Worm (Caenorhabditis elegans) whole organism, mixed stage, embryonic: ENCODE data around the gene C49G7.12.
A peak's percentile ranks its signal among the peaks of the same experiment; 100 is the strongest.

Experiments
- M03D4.4 ChIP-seq: sonication (generic microtip); optimal IDR thresholded peaks from 2 replicates; lab custom pipeline; 2017; ENCODE audit warnings: mild to moderate bottlenecking, missing genetic modification characterization, missing compliant biosample characterization
- bed-3 ChIP-seq: fragments of 200-800 bp; sonication (Bioruptor generic); optimal IDR thresholded peaks from 3 replicates; lab custom pipeline; 2018; ENCODE audit warnings: mild to moderate bottlenecking, missing genetic modification characterization, moderate library complexity, missing compliant biosample characterization
- blmp-1 ChIP-seq: fragments of 150-350 bp; optimal IDR thresholded peaks from 2 replicates; lab custom pipeline; 2014; ENCODE audit warnings: missing biosample characterization, missing genetic modification characterization
- ceh-39 ChIP-seq: fragments of 150-350 bp; optimal IDR thresholded peaks from 2 replicates; lab custom pipeline; 2014; ENCODE audit warnings: missing biosample characterization, missing genetic modification characterization
- ceh-83 ChIP-seq: fragments of 200-800 bp; sonication (Bioruptor generic); optimal IDR thresholded peaks from 2 replicates; lab custom pipeline; 2018; ENCODE audit warnings: mild to moderate bottlenecking, missing genetic modification characterization, missing compliant biosample characterization
- ces-1 ChIP-seq: fragments of 150-350 bp; optimal IDR thresholded peaks from 2 replicates; lab custom pipeline; 2014; ENCODE audit warnings: missing biosample characterization, missing genetic modification reagents, missing genetic modification characterization
- drap-1 ChIP-seq: fragments of 200-800 bp; sonication (Bioruptor generic); optimal IDR thresholded peaks from 3 replicates; lab custom pipeline; 2018; ENCODE audit warnings: mild to moderate bottlenecking, missing genetic modification characterization, missing compliant biosample characterization
- elt-1 ChIP-seq: sonication (generic microtip); optimal IDR thresholded peaks from 2 replicates; lab custom pipeline; 2017; ENCODE audit warnings: missing genetic modification characterization, mild to moderate bottlenecking, missing compliant biosample characterization, antibody characterized with exemption, moderate library complexity, borderline replicate concordance; ENCODE audit not compliant: insufficient read depth
- elt-3 ChIP-seq: fragments of 150-350 bp; optimal IDR thresholded peaks from 2 replicates; lab custom pipeline; 2014; ENCODE audit warnings: missing biosample characterization, missing genetic modification characterization
- flh-1 ChIP-seq: fragments of 200-800 bp; sonication (Bioruptor generic); optimal IDR thresholded peaks from 2 replicates; lab custom pipeline; 2018; ENCODE audit warnings: mild to moderate bottlenecking, missing genetic modification characterization, moderate library complexity, missing compliant biosample characterization
- ham-2 ChIP-seq: fragments of 200-800 bp; sonication (Bioruptor generic); optimal IDR thresholded peaks from 2 replicates; lab custom pipeline; 2018; ENCODE audit warnings: mild to moderate bottlenecking, missing genetic modification characterization, missing compliant biosample characterization
- hlh-1 ChIP-seq: fragments of 150-350 bp; optimal IDR thresholded peaks from 2 replicates; lab custom pipeline; 2014; ENCODE audit warnings: missing biosample characterization, missing genetic modification reagents, missing genetic modification characterization
- lin-13 ChIP-seq: fragments of 150-350 bp; optimal IDR thresholded peaks from 2 replicates; lab custom pipeline; 2014; ENCODE audit warnings: missing biosample characterization, missing genetic modification characterization
- lin-32 ChIP-seq: fragments of 200-800 bp; sonication (Bioruptor generic); optimal IDR thresholded peaks from 2 replicates; lab custom pipeline; 2018; ENCODE audit warnings: mild to moderate bottlenecking, missing genetic modification characterization, missing compliant biosample characterization
- lsy-2 ChIP-seq: fragments of 150-350 bp; optimal IDR thresholded peaks from 2 replicates; lab custom pipeline; 2014; ENCODE audit warnings: missing biosample characterization, missing genetic modification characterization
- mab-5 ChIP-seq: fragments of 150-350 bp; optimal IDR thresholded peaks from 2 replicates; lab custom pipeline; 2014; ENCODE audit warnings: missing biosample characterization, missing genetic modification characterization
- mls-2 ChIP-seq: sonication (generic microtip); optimal IDR thresholded peaks from 2 replicates; lab custom pipeline; 2016; ENCODE audit warnings: mild to moderate bottlenecking, missing genetic modification characterization, moderate library complexity, missing compliant biosample characterization
- nhr-12 ChIP-seq: fragments of 150-350 bp; optimal IDR thresholded peaks from 2 replicates; lab custom pipeline; 2014; ENCODE audit warnings: missing biosample characterization, missing genetic modification characterization
- nhr-237 ChIP-seq: fragments of 150-350 bp; optimal IDR thresholded peaks from 2 replicates; lab custom pipeline; 2014; ENCODE audit warnings: missing biosample characterization, missing genetic modification characterization
- nhr-28 ChIP-seq: fragments of 150-350 bp; optimal IDR thresholded peaks from 2 replicates; lab custom pipeline; 2014; ENCODE audit warnings: missing biosample characterization, missing genetic modification characterization
- pha-4 ChIP-seq: fragments of 150-350 bp; optimal IDR thresholded peaks from 2 replicates; lab custom pipeline; 2018; ENCODE audit warnings: missing biosample characterization, missing genetic modification reagents, missing genetic modification characterization
- snpc-4 ChIP-seq: fragments of 150-350 bp; optimal IDR thresholded peaks from 2 replicates; lab custom pipeline; 2014; ENCODE audit warnings: missing biosample characterization, missing genetic modification characterization
- sptf-1 ChIP-seq: sonication (generic microtip); optimal IDR thresholded peaks from 2 replicates; lab custom pipeline; 2017; ENCODE audit warnings: mild to moderate bottlenecking, missing genetic modification characterization, moderate library complexity, missing compliant biosample characterization
- tbx-8 ChIP-seq: fragments of 200-800 bp; sonication (Bioruptor generic); optimal IDR thresholded peaks from 2 replicates; lab custom pipeline; 2018; ENCODE audit warnings: mild to moderate bottlenecking, missing genetic modification characterization, moderate library complexity, missing compliant biosample characterization
- unc-120 ChIP-seq: sonication (generic microtip); optimal IDR thresholded peaks from 2 replicates; lab custom pipeline; 2017; ENCODE audit warnings: missing genetic modification characterization, missing compliant biosample characterization; ENCODE audit not compliant: poor library complexity, severe bottlenecking
- unc-62 ChIP-seq: fragments of 150-350 bp; optimal IDR thresholded peaks from 2 replicates; lab custom pipeline; 2014; ENCODE audit warnings: missing biosample characterization, missing genetic modification reagents, missing genetic modification characterization
- zip-8 ChIP-seq: fragments of 150-350 bp; optimal IDR thresholded peaks from 2 replicates; lab custom pipeline; 2014; ENCODE audit warnings: missing biosample characterization, missing genetic modification characterization
- ztf-11 ChIP-seq: fragments of 150-350 bp; optimal IDR thresholded peaks from 2 replicates; lab custom pipeline; 2014; ENCODE audit warnings: missing biosample characterization, missing genetic modification characterization

Gene C49G7.12

DNA sequence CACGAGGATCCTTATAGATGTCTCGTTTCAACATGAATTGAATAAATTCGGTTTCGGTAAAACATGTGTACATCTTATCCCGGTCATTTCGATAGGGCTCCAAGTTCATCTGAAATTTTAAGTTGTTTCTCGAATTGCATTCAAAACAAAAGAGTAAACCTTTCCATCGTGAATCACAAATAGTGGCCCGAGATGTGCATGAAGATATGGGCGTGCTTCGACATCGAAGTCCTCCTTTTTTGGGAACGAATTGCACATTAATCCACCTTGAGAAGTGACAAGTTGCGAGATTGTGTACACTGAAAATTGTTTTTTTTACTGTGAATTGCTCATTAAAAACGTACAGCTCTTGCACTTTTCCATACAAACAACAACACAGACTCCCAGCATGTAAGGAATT lies 18.0 kb downstream of the C49G7.12 start:
- TF ChIP-seq ceh-83 (GFP tag; lab: Kevin White, UChicago) = no peak
- no peak for TF ChIP-seq hlh-1
- TF ChIP-seq ceh-39 (tag; lab: Kevin White, UChicago) = no peak
- TF ChIP-seq ces-1 (GFP tag; lab: Kevin White, UChicago) = no peak
- TF ChIP-seq lin-13 (tag; lab: Kevin White, UChicago) = no peak
- no peak for TF ChIP-seq elt-1 (tag; lab: Kevin White, UChicago)

DNA sequence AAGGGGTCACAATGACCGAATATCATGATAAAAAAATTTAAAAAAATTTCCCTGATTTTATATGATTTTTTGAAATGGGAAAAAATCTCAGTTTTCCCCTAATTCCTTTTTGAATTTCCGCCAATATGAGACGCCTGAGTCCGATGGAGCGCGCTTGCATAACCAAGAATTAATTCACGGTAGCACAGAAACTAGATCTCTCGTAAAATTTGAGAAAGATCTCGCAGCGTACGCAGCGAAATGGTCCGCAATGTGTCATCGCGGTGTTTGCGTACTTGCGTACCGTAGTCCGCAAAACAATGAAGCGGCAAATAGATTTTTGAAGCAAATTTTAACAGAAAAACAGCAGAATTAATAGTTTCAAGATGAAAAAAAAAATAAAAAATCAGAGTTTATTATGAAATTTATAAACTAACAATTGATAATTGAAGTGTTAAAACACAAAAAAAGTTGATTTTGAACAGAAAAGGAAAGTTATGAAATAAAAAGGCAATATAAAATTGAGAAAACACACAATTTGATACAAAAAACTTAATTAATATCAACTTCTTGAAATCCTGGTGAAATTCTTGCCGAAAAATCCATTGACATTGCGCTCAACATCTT lies 25.5 kb downstream of the C49G7.12 start:
- peak; percentile 86 for TF ChIP-seq lsy-2 (tag; lab: Kevin White, UChicago)

DNA sequence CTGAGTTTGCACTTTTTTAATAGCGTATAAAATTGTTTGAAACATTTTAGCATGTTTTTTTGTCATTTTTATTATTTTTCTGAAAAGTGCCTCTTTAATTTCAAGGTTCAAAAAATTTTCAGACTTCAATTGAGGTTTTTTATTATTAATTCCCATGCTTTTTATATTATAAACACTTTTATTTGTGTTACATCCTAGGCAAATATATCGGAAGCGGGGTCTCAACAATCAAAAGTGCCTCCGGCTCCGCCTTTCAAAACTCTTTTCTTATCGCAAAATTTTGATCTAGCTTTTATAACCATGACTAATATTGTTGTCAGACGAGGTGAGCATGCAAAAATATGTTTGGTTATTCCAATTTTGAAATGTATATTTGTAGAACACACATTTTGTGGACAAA lies 35.2 kb downstream of the C49G7.12 start, which contains the start of gene otpl-2:
TSS of gene otpl-2 (plus strand) at position 301 of the 400 bp plus-strand sequence.
- TF ChIP-seq nhr-237 (tag; lab: Kevin White, UChicago) (no peak), unc-120 (no peak), elt-3 (tag; lab: Kevin White, UChicago) (no peak), ces-1 (GFP tag; lab: Kevin White, UChicago) (no peak), lin-13 (tag; lab: Kevin White, UChicago) (no peak), blmp-1 (tag; lab: Kevin White, UChicago) (no peak), unc-62 (no peak), M03D4.4 (tag; lab: Kevin White, UChicago) (no peak), drap-1 (GFP tag; lab: Kevin White, UChicago) (no peak), nhr-12 (tag; lab: Kevin White, UChicago) (no peak), nhr-28 (tag; lab: Kevin White, UChicago) (no peak), sptf-1 (no peak), snpc-4 (tag; lab: Kevin White, UChicago) (no peak), tbx-8 (no peak)

DNA sequence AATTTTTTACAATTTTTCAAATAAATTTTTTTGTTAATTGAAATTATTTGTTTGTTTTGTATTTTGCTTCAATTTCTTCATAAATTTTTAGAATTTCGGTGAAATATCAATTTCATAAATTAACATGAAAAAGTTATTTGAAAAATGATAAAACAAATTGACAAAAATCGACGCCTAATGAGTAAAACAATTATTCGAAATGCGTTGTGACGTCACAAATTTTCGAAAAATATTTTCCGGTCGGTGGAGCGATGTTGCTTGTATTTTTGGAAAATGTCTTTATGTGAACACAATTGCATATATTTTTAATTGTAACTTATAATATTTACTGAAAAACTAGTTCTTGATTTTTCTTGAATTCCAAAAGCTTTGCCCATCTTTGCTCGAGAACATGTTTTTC lies 42.3 kb downstream of the C49G7.12 start:
- TF ChIP-seq ztf-11 (no peak), bed-3 (no peak), ces-1 (GFP tag; lab: Kevin White, UChicago) (no peak), elt-3 (tag; lab: Kevin White, UChicago) (no peak), drap-1 (GFP tag; lab: Kevin White, UChicago) (no peak), flh-1 (no peak), snpc-4 (tag; lab: Kevin White, UChicago) (no peak), nhr-237 (tag; lab: Kevin White, UChicago) (no peak), mab-5 (tag; lab: Kevin White, UChicago) (no peak), sptf-1 (no peak), M03D4.4 (tag; lab: Kevin White, UChicago) (no peak)

DNA sequence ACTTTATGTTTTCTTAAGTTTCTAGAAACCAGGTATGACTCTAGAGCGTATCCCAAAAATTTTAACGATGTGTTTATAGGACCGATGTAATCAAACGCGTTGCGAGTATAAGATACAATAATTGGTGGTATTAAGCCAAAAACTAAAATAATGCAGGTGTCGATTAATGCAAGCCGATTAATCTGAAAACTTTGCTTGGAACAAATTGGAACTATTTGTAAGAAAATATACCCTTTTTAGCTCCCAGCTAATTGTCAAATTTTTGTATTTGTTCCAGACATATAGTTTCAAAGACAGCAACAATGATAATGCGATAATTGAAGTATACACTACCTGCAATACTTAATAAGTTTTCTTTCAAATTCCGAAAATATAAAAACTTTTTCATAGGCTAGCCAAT lies 43.1 kb downstream of the C49G7.12 start, which contains the start of gene srh-211:
TSS of gene srh-211 (minus strand) at position 101 of the 400 bp plus-strand sequence.
- no peak for TF ChIP-seq lin-13 (tag; lab: Kevin White, UChicago)
- TF ChIP-seq ztf-11 = no peak
- TF ChIP-seq pha-4 = no peak
- TF ChIP-seq elt-1 (tag; lab: Kevin White, UChicago) = no peak
- TF ChIP-seq zip-8 (tag; lab: Kevin White, UChicago) = no peak
- TF ChIP-seq nhr-28 (tag; lab: Kevin White, UChicago) = no peak
- TF ChIP-seq mls-2 (tag; lab: Kevin White, UChicago) = no peak
- no peak for TF ChIP-seq unc-62
- TF ChIP-seq snpc-4 (tag; lab: Kevin White, UChicago) = no peak
- no peak for TF ChIP-seq blmp-1 (tag; lab: Kevin White, UChicago)
- no peak for TF ChIP-seq tbx-8
- TF ChIP-seq nhr-237 (tag; lab: Kevin White, UChicago) = no peak
- TF ChIP-seq sptf-1 = no peak
- TF ChIP-seq drap-1 (GFP tag; lab: Kevin White, UChicago) = no peak

DNA sequence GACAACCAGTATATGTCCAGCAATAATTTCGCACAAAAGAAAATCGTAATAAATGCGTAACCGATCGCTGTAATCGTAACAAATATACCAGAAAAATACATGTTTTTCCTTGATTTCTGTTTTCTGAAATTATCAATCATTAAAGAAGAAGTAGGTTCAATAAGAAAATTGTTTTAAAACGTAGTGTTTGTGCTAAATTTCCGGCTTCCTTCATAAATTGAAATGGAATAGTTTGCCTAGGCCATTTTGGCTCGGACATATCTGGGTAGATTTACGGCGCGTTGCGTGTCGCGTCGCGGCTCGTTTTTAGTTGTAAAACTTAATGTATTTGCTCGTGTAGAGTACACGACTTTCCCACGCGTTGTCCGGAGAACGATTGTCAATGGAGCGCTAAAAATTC lies 44.7 kb downstream of the C49G7.12 start, which contains the start of gene F38H12.5:
TSS of gene F38H12.5 (minus strand) at position 101 of the 400 bp plus-strand sequence.
- TF ChIP-seq bed-3 (no peak), nhr-12 (tag; lab: Kevin White, UChicago) (no peak), ceh-39 (tag; lab: Kevin White, UChicago) (no peak), snpc-4 (tag; lab: Kevin White, UChicago) (no peak), nhr-237 (tag; lab: Kevin White, UChicago) (no peak), ham-2 (no peak), lin-32 (no peak), elt-1 (tag; lab: Kevin White, UChicago) (no peak), pha-4 (no peak), ceh-83 (GFP tag; lab: Kevin White, UChicago) (no peak)
